Fruit fly (Drosophila melanogaster): ENCODE measurements around the gene CG31510.

DNA sequence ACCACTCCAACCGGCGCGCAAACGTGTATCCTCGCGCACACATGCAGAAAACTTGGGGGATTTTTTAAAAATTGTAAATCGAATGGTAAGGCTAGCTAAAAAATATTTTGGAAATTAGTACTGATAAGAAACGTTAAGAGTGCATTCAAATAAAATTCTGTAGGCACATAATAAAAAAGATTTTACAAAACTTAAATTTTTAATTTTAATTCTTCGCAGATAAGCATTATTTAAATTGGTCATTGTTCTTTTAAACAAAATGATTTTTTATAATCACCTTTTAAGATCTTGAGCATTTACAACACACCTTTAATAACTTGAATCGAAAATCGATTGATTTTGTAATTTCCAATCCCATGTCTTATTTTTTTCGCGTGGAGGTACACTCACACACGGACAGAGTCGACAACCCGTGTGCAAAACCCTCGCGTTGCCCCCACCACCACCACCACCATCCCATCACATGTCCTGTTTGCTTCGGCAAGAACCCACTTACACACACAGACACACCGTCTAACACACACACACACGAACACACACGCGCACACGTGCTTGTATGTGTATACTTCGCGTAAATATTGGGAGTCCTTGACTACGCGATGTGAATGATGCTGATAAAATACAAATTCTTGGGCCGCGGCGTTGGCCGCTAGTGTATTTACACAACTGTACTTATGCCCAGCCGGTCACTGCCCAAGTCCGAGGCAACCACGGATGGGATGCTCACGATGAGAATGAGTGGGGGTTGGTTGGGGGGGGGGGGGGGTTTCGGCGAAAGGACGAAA is 44.9 kb upstream of the CG31510 start:
- TF ChIP-seq CG9932 (GFP tag; IDR thresholded peaks at IDR 0.05) (no peak), CG34224 (GFP tag; IDR thresholded peaks at IDR 0.05; ENCODE audit: partially characterized antibody) (no peak), bsh (GFP tag; optimal IDR thresholded peaks at IDR 0.05) (no peak), CkIIα-i1 (GFP tag; IDR thresholded peaks at IDR 0.05) (no peak), CG34422 (GFP tag; IDR thresholded peaks at IDR 0.05) (no peak), CG5953 (GFP tag; IDR thresholded peaks at IDR 0.05) (no peak), gsb-n (tag; optimal IDR thresholded peaks at IDR 0.05) (no peak), NC2β (GFP tag; optimal IDR thresholded peaks at IDR 0.05) (no peak), CG16813 (GFP tag; IDR thresholded peaks at IDR 0.05; ENCODE audit: partially characterized antibody) (no peak), CG12104 (GFP tag; optimal IDR thresholded peaks at IDR 0.05) (no peak)
